Fruit fly (Drosophila melanogaster) S2 (cell line): ENCODE data around the gene h-cup.

Experiments used
- CG8478 ChIP-seq: fragments of >200 bp; optimal IDR thresholded peaks from 2 replicates; lab custom pipeline; 2018
- CTCF ChIP-seq, 2 experiments: fragments of >200 bp; optimal IDR thresholded peaks; 2 replicates each; lab custom pipeline; 2018

h-cup gene

dm6 chr3R:15409772-15410688, 27.3 kb upstream of the h-cup start:
- TF ChIP-seq CG8478 (lab: Kevin White, UChicago) (no peak), CTCF (optimal IDR thresholded peaks at IDR 0.05; lab: Kevin White, UChicago) (no peak)

- TF ChIP-seq CTCF (optimal IDR thresholded peaks at IDR 0.05; lab: Kevin White, UChicago), result no peak
- TF ChIP-seq CG8478 (lab: Kevin White, UChicago), result no peak
Measured at dm6 chr3R:15409110-15409771, 26.5 kb upstream of the h-cup start.

dm6 chr3R:15408131-15408731, 25.5 kb upstream of the h-cup start, which contains the start of gene Atx2:
Gene Atx2, plus strand, starts transcription at chr3R:15408423.
- TF ChIP-seq CTCF (optimal IDR thresholded peaks at IDR 0.05; lab: Kevin White, UChicago) (peak; percentile 36 to 41), CG8478 (lab: Kevin White, UChicago) (no peak)

- TF ChIP-seq CTCF (optimal IDR thresholded peaks at IDR 0.05; lab: Kevin White, UChicago) (no peak), CG8478 (lab: Kevin White, UChicago) (no peak)
Measured at dm6 chr3R:15407020-15407501, 24.3 kb upstream of the h-cup start, which contains the start of gene CG6125. Gene CG6125, minus strand, starts transcription at chr3R:15407070.

dm6 chr3R:15406393-15406792, 23.6 kb upstream of the h-cup start:
- TF ChIP-seq CG8478 (lab: Kevin White, UChicago) (no peak), CTCF (optimal IDR thresholded peaks at IDR 0.05; lab: Kevin White, UChicago) (no peak)

dm6 chr3R:15402654-15403053, 19.9 kb upstream of the h-cup start:
- TF ChIP-seq CG8478 (lab: Kevin White, UChicago) (no peak), CTCF (optimal IDR thresholded peaks at IDR 0.05; lab: Kevin White, UChicago) (no peak)

dm6 chr3R:15393206-15393805, 10.6 kb upstream of the h-cup start:
- TF ChIP-seq CTCF (optimal IDR thresholded peaks at IDR 0.05; lab: Kevin White, UChicago) (no peak), CG8478 (lab: Kevin White, UChicago) (no peak)

- TF ChIP-seq CG8478 (lab: Kevin White, UChicago) (no peak), CTCF (optimal IDR thresholded peaks at IDR 0.05; lab: Kevin White, UChicago) (peak in 1 of 2 experiments; percentile 6)
Measured at dm6 chr3R:15379071-15379470, 3.7 kb downstream of the h-cup start.

- TF ChIP-seq CTCF (optimal IDR thresholded peaks at IDR 0.05; lab: Kevin White, UChicago) (no peak), CG8478 (lab: Kevin White, UChicago) (no peak)
Measured at dm6 chr3R:15375470-15375869, 7.3 kb downstream of the h-cup start.

- no peak for TF ChIP-seq CTCF (optimal IDR thresholded peaks at IDR 0.05; lab: Kevin White, UChicago)
- no peak for TF ChIP-seq CG8478 (lab: Kevin White, UChicago)
Measured at dm6 chr3R:15374397-15374796, 8.4 kb downstream of the h-cup start, which contains the start of gene Rbp. Gene Rbp, plus strand, starts transcription at chr3R:15374635.

- TF ChIP-seq CG8478 (lab: Kevin White, UChicago), result no peak
- peak in 1 of 2 experiments; percentile 2 for TF ChIP-seq CTCF (optimal IDR thresholded peaks at IDR 0.05; lab: Kevin White, UChicago)
Measured at dm6 chr3R:15371833-15372232, 10.9 kb downstream of the h-cup start, which contains the start of the genes Ccm3 and CG6136. Gene Ccm3, plus strand, starts transcription at chr3R:15371957. Gene CG6136, minus strand, starts transcription at chr3R:15372212.

- TF ChIP-seq CTCF (optimal IDR thresholded peaks at IDR 0.05; lab: Kevin White, UChicago) (no peak), CG8478 (lab: Kevin White, UChicago) (no peak)
Measured at dm6 chr3R:15369742-15370141, 13.0 kb downstream of the h-cup start, which contains the start of gene CG14868. Gene CG14868, minus strand, starts transcription at chr3R:15369945.

- no peak for TF ChIP-seq CG8478 (lab: Kevin White, UChicago)
- no peak for TF ChIP-seq CTCF (optimal IDR thresholded peaks at IDR 0.05; lab: Kevin White, UChicago)
Measured at dm6 chr3R:15367477-15367876, 15.3 kb downstream of the h-cup start, which contains the start of gene CG34404. Gene CG34404, minus strand, starts transcription at chr3R:15367665.

- TF ChIP-seq CTCF (optimal IDR thresholded peaks at IDR 0.05; lab: Kevin White, UChicago), result no peak
- no peak for TF ChIP-seq CG8478 (lab: Kevin White, UChicago)
Measured at dm6 chr3R:15366839-15367238, 15.9 kb downstream of the h-cup start.
